Fruit fly (Drosophila melanogaster): ENCODE results near the gene CG14841.
A peak's percentile ranks its signal among the peaks of the same experiment; 100 is the strongest.

The CG14841 gene

dm6 chr3R:14284422-14284760 is 22.2 kb upstream of the CG14841 start (continued):
- no peak for TF ChIP-seq Lpt (GFP tag; optimal IDR thresholded peaks at IDR 0.05)
- TF ChIP-seq CG8944 (GFP tag; optimal IDR thresholded peaks at IDR 0.05), result no peak
- TF ChIP-seq gt (GFP tag; IDR thresholded peaks at IDR 0.05), result no peak
- TF ChIP-seq CG6689 (GFP tag; IDR thresholded peaks at IDR 0.05), result no peak
- no peak for TF ChIP-seq CG10147 (GFP tag; optimal IDR thresholded peaks at IDR 0.05)
- TF ChIP-seq CG8359 (GFP tag; optimal IDR thresholded peaks at IDR 0.05; ENCODE audit: borderline replicate concordance), result no peak
- TF ChIP-seq CG12155 (GFP tag; optimal IDR thresholded peaks at IDR 0.05), result no peak
- peak; percentile 15 for TF ChIP-seq CG4707 (GFP tag; optimal IDR thresholded peaks at IDR 0.05)
- no peak for TF ChIP-seq CTCF (GFP tag; optimal IDR thresholded peaks at IDR 0.05)
- TF ChIP-seq cad (GFP tag; optimal IDR thresholded peaks at IDR 0.05), result no peak
- TF ChIP-seq CG4328 (GFP tag; optimal IDR thresholded peaks at IDR 0.05), result no peak
- TF ChIP-seq CG3995 (GFP tag; optimal IDR thresholded peaks at IDR 0.05), result no peak
- TF ChIP-seq CG1233 (GFP tag; optimal IDR thresholded peaks at IDR 0.05), result peak; percentile 30
- TF ChIP-seq slbo (GFP tag; IDR thresholded peaks at IDR 0.05), result no peak
- no peak for TF ChIP-seq CG12104 (GFP tag; optimal IDR thresholded peaks at IDR 0.05)
- TF ChIP-seq CG11723 (GFP tag; optimal IDR thresholded peaks at IDR 0.05), result no peak
- TF ChIP-seq tx (GFP tag; optimal IDR thresholded peaks at IDR 0.05), result peak; percentile 36
- no peak for TF ChIP-seq CG18619 (GFP tag; optimal IDR thresholded peaks at IDR 0.05)
- TF ChIP-seq sima (GFP tag; optimal IDR thresholded peaks at IDR 0.05), result peak; percentile 4
- peak in 1 of 2 experiments; percentile 23 for TF ChIP-seq bsh (GFP tag; optimal IDR thresholded peaks at IDR 0.05)
- TF ChIP-seq CG30020 (tag; optimal IDR thresholded peaks at IDR 0.05), result no peak
- no peak for TF ChIP-seq CG32772 (GFP tag; IDR thresholded peaks at IDR 0.05)
- no peak for TF ChIP-seq dpn (GFP tag; optimal IDR thresholded peaks at IDR 0.05)
- TF ChIP-seq kni (GFP tag; optimal IDR thresholded peaks at IDR 0.05), result no peak
- no peak for TF ChIP-seq ranshi (GFP tag; IDR thresholded peaks at IDR 0.05)
- TF ChIP-seq H15 (GFP tag; IDR thresholded peaks at IDR 0.05), result no peak
- TF ChIP-seq Lhr (GFP tag; optimal IDR thresholded peaks at IDR 0.05), result no peak
- no peak for TF ChIP-seq CG2202 (tag; optimal IDR thresholded peaks at IDR 0.05)
- TF ChIP-seq CoRest (tag; optimal IDR thresholded peaks at IDR 0.05), result peak; percentile 44
- TF ChIP-seq Hr78 (GFP tag; optimal IDR thresholded peaks at IDR 0.05), result no peak
- no peak for TF ChIP-seq ab (GFP tag; optimal IDR thresholded peaks at IDR 0.05)
- peak; percentile 53 for TF ChIP-seq CG12071 (GFP tag; optimal IDR thresholded peaks at IDR 0.05)
- TF ChIP-seq amos (GFP tag; IDR thresholded peaks at IDR 0.05; ENCODE audit: partially characterized antibody), result no peak
- TF ChIP-seq shn (GFP tag; optimal IDR thresholded peaks at IDR 0.05), result no peak
- TF ChIP-seq CG4730 (GFP tag; IDR thresholded peaks at IDR 0.05), result no peak
- TF ChIP-seq CG13424 (tag; optimal IDR thresholded peaks at IDR 0.05), result peak; percentile 40
- TF ChIP-seq chinmo (GFP tag; IDR thresholded peaks at IDR 0.05; ENCODE audit: partially characterized antibody), result no peak
- TF ChIP-seq CG7271 (tag; optimal IDR thresholded peaks at IDR 0.05), result peak; percentile 6
- no peak for TF ChIP-seq Atf3 (GFP tag; optimal IDR thresholded peaks at IDR 0.05)
- no peak for TF ChIP-seq her (GFP tag; optimal IDR thresholded peaks at IDR 0.05)
- TF ChIP-seq CG12299 (tag; optimal IDR thresholded peaks at IDR 0.05), result no peak
- TF ChIP-seq Dp (GFP tag; optimal IDR thresholded peaks at IDR 0.05), result no peak
- TF ChIP-seq Hr3 (GFP tag; optimal IDR thresholded peaks at IDR 0.05), result no peak
- no peak for TF ChIP-seq zfh2 (GFP tag; optimal IDR thresholded peaks at IDR 0.05)
- no peak for TF ChIP-seq C15 (GFP tag; IDR thresholded peaks at IDR 0.05)
- no peak for TF ChIP-seq CG14860 (GFP tag; IDR thresholded peaks at IDR 0.05; ENCODE audit: partially characterized antibody)
- no peak for TF ChIP-seq CG11696 (GFP tag; IDR thresholded peaks at IDR 0.05)
- TF ChIP-seq CG18262 (tag; optimal IDR thresholded peaks at IDR 0.05), result no peak
- no peak for TF ChIP-seq dmrt11E (tag; optimal IDR thresholded peaks at IDR 0.05)
- no peak for TF ChIP-seq danr (GFP tag; IDR thresholded peaks at IDR 0.05)
- TF ChIP-seq repo (GFP tag; optimal IDR thresholded peaks at IDR 0.05), result no peak
- TF ChIP-seq onecut (GFP tag; IDR thresholded peaks at IDR 0.05), result peak; percentile 51
- no peak for TF ChIP-seq HLH4C (GFP tag; IDR thresholded peaks at IDR 0.05; ENCODE audit: partially characterized antibody)

Data from whole organism, embryonic.